Fruit fly (Drosophila melanogaster) whole organism, embryonic: ENCODE results near the gene Osi19.
A peak's percentile ranks its signal among the peaks of the same experiment; 100 is the strongest.

Source experiments
- Asciz ChIP-seq: fragments of 200-800 bp; sonication (Bioruptor generic); optimal IDR thresholded peaks from 2 replicates; lab custom pipeline; 2017; ENCODE audit warnings: missing biosample characterization, mild to moderate bottlenecking, missing genetic modification characterization, missing genetic modification reagents
- Blimp-1 ChIP-seq: fragments of 200-800 bp; sonication (Bioruptor generic); optimal IDR thresholded peaks from 3 replicates; lab custom pipeline; 2018; ENCODE audit warnings: missing biosample characterization, missing genetic modification characterization, mild to moderate bottlenecking, moderate library complexity, missing genetic modification reagents
- CG10979 ChIP-seq: fragments of 200-800 bp; sonication (Bioruptor generic); optimal IDR thresholded peaks from 2 replicates; lab custom pipeline; 2018; ENCODE audit warnings: missing biosample characterization, mild to moderate bottlenecking, missing genetic modification characterization, moderate library complexity
- CG12391 ChIP-seq: fragments of 200-800 bp; sonication (Bioruptor generic); optimal IDR thresholded peaks from 3 replicates; lab custom pipeline; 2018; ENCODE audit warnings: missing biosample characterization, mild to moderate bottlenecking, missing genetic modification characterization, moderate library complexity
- CG12769 ChIP-seq: fragments of 200-800 bp; sonication (Bioruptor generic); optimal IDR thresholded peaks from 2 replicates; lab custom pipeline; 2019; ENCODE audit warnings: missing biosample characterization, mild to moderate bottlenecking, missing genetic modification characterization, moderate library complexity
- CG13424 ChIP-seq: fragments of 200-800 bp; sonication (Bioruptor generic); optimal IDR thresholded peaks from 2 replicates; lab custom pipeline; 2019; ENCODE audit warnings: missing biosample characterization, mild to moderate bottlenecking, missing genetic modification characterization, moderate library complexity
- CG15073 ChIP-seq: fragments of 200-800 bp; sonication (Bioruptor generic); optimal IDR thresholded peaks from 2 replicates; lab custom pipeline; 2016; ENCODE audit warnings: missing biosample characterization, missing genetic modification characterization
- CG15479 ChIP-seq: fragments of 200-800 bp; sonication (Bioruptor generic); optimal IDR thresholded peaks from 3 replicates; lab custom pipeline; 2019; ENCODE audit warnings: missing biosample characterization, mild to moderate bottlenecking, missing genetic modification characterization, moderate library complexity
- CG17359 ChIP-seq: fragments of 200-800 bp; sonication (Bioruptor generic); optimal IDR thresholded peaks from 3 replicates; lab custom pipeline; 2018; ENCODE audit warnings: missing biosample characterization, mild to moderate bottlenecking, missing genetic modification characterization, moderate library complexity
- CG2678 ChIP-seq: fragments of 200-800 bp; sonication (Bioruptor generic); optimal IDR thresholded peaks from 3 replicates; lab custom pipeline; 2019; ENCODE audit warnings: missing biosample characterization, mild to moderate bottlenecking, missing genetic modification characterization, moderate library complexity
- CG2712 ChIP-seq: fragments of 200-800 bp; optimal IDR thresholded peaks from 3 replicates; lab custom pipeline; 2019; ENCODE audit warnings: missing biosample characterization, mild to moderate bottlenecking, missing genetic modification characterization, moderate library complexity
- CG30403 ChIP-seq: fragments of 200-800 bp; sonication (Bioruptor generic); optimal IDR thresholded peaks from 3 replicates; lab custom pipeline; 2016; ENCODE audit warnings: missing biosample characterization, missing genetic modification characterization
- CG31441 ChIP-seq: fragments of 200-800 bp; sonication (Bioruptor generic); IDR thresholded peaks from 2 replicates; pipeline ENCODE4 v1.3.6; 2022; ENCODE audit warnings: missing biosample characterization, missing genetic modification characterization
- CG34376 ChIP-seq: fragments of 200-800 bp; sonication (Bioruptor generic); optimal IDR thresholded peaks from 2 replicates; lab custom pipeline; 2018; ENCODE audit warnings: missing biosample characterization, mild to moderate bottlenecking, missing genetic modification characterization
- CG4404 ChIP-seq: fragments of 200-800 bp; sonication (Bioruptor generic); IDR thresholded peaks from 2 replicates; pipeline ENCODE4 v1.3.6; 2022; ENCODE audit warnings: missing biosample characterization, missing genetic modification characterization
- CG4820 ChIP-seq: fragments of 200-800 bp; sonication (Bioruptor generic); optimal IDR thresholded peaks from 3 replicates; lab custom pipeline; 2016; ENCODE audit warnings: missing biosample characterization, missing genetic modification characterization
- CG6854 ChIP-seq: fragments of 200-800 bp; sonication (Bioruptor generic); optimal IDR thresholded peaks from 3 replicates; lab custom pipeline; 2017; ENCODE audit warnings: missing biosample characterization, mild to moderate bottlenecking, missing genetic modification characterization
- CG9727 ChIP-seq: fragments of 200-800 bp; sonication (Bioruptor generic); optimal IDR thresholded peaks from 3 replicates; lab custom pipeline; 2017; ENCODE audit warnings: missing biosample characterization, mild to moderate bottlenecking, missing genetic modification characterization
- D19A ChIP-seq: fragments of 200-800 bp; optimal IDR thresholded peaks from 3 replicates; lab custom pipeline; 2019; ENCODE audit warnings: missing biosample characterization, mild to moderate bottlenecking, missing genetic modification characterization, moderate library complexity
- Drgx ChIP-seq: fragments of 200-800 bp; sonication (Bioruptor generic); IDR thresholded peaks from 2 replicates; pipeline ENCODE4 v1.3.6; 2022; ENCODE audit warnings: missing biosample characterization, missing genetic modification characterization
- Eip74EF ChIP-seq, 2 experiments: fragments of 200-800 bp in 1 of 2; fragments of >200 bp in 1 of 2; sonication (Bioruptor generic) in 1 of 2; optimal IDR thresholded peaks; 2 replicates each; lab custom pipeline; 2017 to 2019; ENCODE audit warnings: missing biosample characterization in 2 of 2, missing genetic modification characterization in 2 of 2, mild to moderate bottlenecking in 1 of 2, moderate library complexity in 1 of 2
- Elba2 ChIP-seq: fragments of 200-800 bp; sonication (Bioruptor generic); optimal IDR thresholded peaks from 3 replicates; lab custom pipeline; 2016; ENCODE audit warnings: missing biosample characterization, missing genetic modification characterization
- Fer3 ChIP-seq: fragments of 200-800 bp; sonication (Bioruptor generic); optimal IDR thresholded peaks from 2 replicates; lab custom pipeline; 2018; ENCODE audit warnings: missing biosample characterization, mild to moderate bottlenecking, missing genetic modification characterization, moderate library complexity
- GATAe ChIP-seq: fragments of 200-800 bp; sonication (Bioruptor generic); conservative IDR thresholded peaks from 2 replicates; pipeline ENCODE4 v1.3.6; 2022; ENCODE audit warnings: missing biosample characterization, missing genetic modification characterization
- Hey ChIP-seq: fragments of 200-800 bp; sonication (Bioruptor generic); optimal IDR thresholded peaks from 3 replicates; lab custom pipeline; 2018; ENCODE audit warnings: missing biosample characterization, mild to moderate bottlenecking, missing genetic modification characterization
- Lim3 ChIP-seq: fragments of 200-800 bp; sonication (Bioruptor generic); IDR thresholded peaks from 2 replicates; pipeline ENCODE4 v1.3.6; 2022; ENCODE audit warnings: missing biosample characterization, missing genetic modification characterization
- Meics ChIP-seq: fragments of 200-800 bp; sonication (Bioruptor generic); optimal IDR thresholded peaks from 2 replicates; lab custom pipeline; 2017; ENCODE audit warnings: missing biosample characterization, mild to moderate bottlenecking, missing genetic modification characterization
- PHDP ChIP-seq: fragments of 200-800 bp; sonication (Bioruptor generic); optimal IDR thresholded peaks from 3 replicates; lab custom pipeline; 2018; ENCODE audit warnings: missing biosample characterization, mild to moderate bottlenecking, missing genetic modification characterization, moderate library complexity
- Poxn ChIP-seq: fragments of 200-800 bp; sonication (Bioruptor generic); IDR thresholded peaks from 2 replicates; pipeline ENCODE4 v1.3.6; 2022; ENCODE audit warnings: missing biosample characterization, missing genetic modification characterization
- Sox100B ChIP-seq: fragments of 200-800 bp; sonication (Bioruptor generic); optimal IDR thresholded peaks from 3 replicates; lab custom pipeline; 2018; ENCODE audit warnings: missing biosample characterization, mild to moderate bottlenecking, missing genetic modification characterization
- ash1 ChIP-seq: fragments of 200-800 bp; sonication (Bioruptor generic); optimal IDR thresholded peaks from 2 replicates; lab custom pipeline; 2018; ENCODE audit warnings: missing biosample characterization, mild to moderate bottlenecking, missing genetic modification characterization
- caup ChIP-seq: fragments of 200-800 bp; sonication (Bioruptor generic); optimal IDR thresholded peaks from 3 replicates; lab custom pipeline; 2017; ENCODE audit warnings: missing biosample characterization, mild to moderate bottlenecking, missing genetic modification characterization, moderate library complexity; ENCODE audit not compliant: severe bottlenecking
- cg ChIP-seq: fragments of 200-800 bp; sonication (Bioruptor generic); optimal IDR thresholded peaks from 3 replicates; lab custom pipeline; 2019; ENCODE audit warnings: missing biosample characterization, mild to moderate bottlenecking, missing genetic modification characterization, moderate library complexity
- dan ChIP-seq: fragments of 200-800 bp; sonication (Bioruptor generic); IDR thresholded peaks from 2 replicates; pipeline ENCODE4 v1.3.6; 2022; ENCODE audit warnings: missing biosample characterization, missing genetic modification characterization
- disco-r ChIP-seq: fragments of 200-800 bp; sonication (Bioruptor generic); optimal IDR thresholded peaks from 2 replicates; lab custom pipeline; 2016; ENCODE audit warnings: missing biosample characterization, missing genetic modification characterization
- hkb ChIP-seq, 2 experiments: fragments of 200-800 bp in 1 of 2; fragments of >200 bp in 1 of 2; sonication (Bioruptor generic) in 1 of 2; IDR thresholded peaks in 1 of 2; optimal IDR thresholded peaks in 1 of 2; 2 replicates each; pipeline versions ENCODE4 v1.3.6 to Lab custom; 2017 to 2022; ENCODE audit warnings: missing biosample characterization in 1 of 2, missing genetic modification characterization in 1 of 2
- ind ChIP-seq: fragments of 200-800 bp; sonication (Bioruptor generic); optimal IDR thresholded peaks from 3 replicates; lab custom pipeline; 2016; ENCODE audit warnings: missing biosample characterization, missing genetic modification characterization
- jing ChIP-seq: fragments of 200-800 bp; sonication (Bioruptor generic); optimal IDR thresholded peaks from 2 replicates; lab custom pipeline; 2018; ENCODE audit warnings: missing biosample characterization, mild to moderate bottlenecking, missing genetic modification characterization
- lov ChIP-seq, 2 experiments: fragments of 200-800 bp in 1 of 2; fragments of >200 bp in 1 of 2; sonication (Bioruptor generic) in 1 of 2; IDR thresholded peaks in 1 of 2; optimal IDR thresholded peaks in 1 of 2; 2 replicates in 1 of 2; 3 replicates in 1 of 2; pipeline versions ENCODE4 v1.3.6 to Lab custom; 2017 to 2022; ENCODE audit warnings: missing biosample characterization in 1 of 2, missing genetic modification characterization in 1 of 2
- mld ChIP-seq: fragments of 200-800 bp; sonication (Bioruptor generic); IDR thresholded peaks from 3 replicates; pipeline ENCODE4 v1.3.6; 2022; ENCODE audit warnings: missing biosample characterization, missing genetic modification characterization; ENCODE audit not compliant: partially characterized antibody
- repo ChIP-seq: fragments of 200-800 bp; sonication (Bioruptor generic); optimal IDR thresholded peaks from 2 replicates; lab custom pipeline; 2016; ENCODE audit warnings: missing biosample characterization, missing genetic modification characterization
- row ChIP-seq: fragments of 200-800 bp; sonication (Bioruptor generic); IDR thresholded peaks from 3 replicates; pipeline ENCODE4 v1.3.6; 2022; ENCODE audit warnings: missing biosample characterization, missing genetic modification characterization
- sd ChIP-seq: fragments of 200-800 bp; sonication (Bioruptor generic); optimal IDR thresholded peaks from 3 replicates; lab custom pipeline; 2018; ENCODE audit warnings: missing biosample characterization, mild to moderate bottlenecking, missing genetic modification characterization, moderate library complexity
- sens ChIP-seq: fragments of 200-800 bp; sonication (Bioruptor generic); peaks from one replicate; lab custom pipeline; 2016; ENCODE audit warnings: missing biosample characterization, missing genetic modification characterization
- sug ChIP-seq: fragments of 200-800 bp; optimal IDR thresholded peaks from 2 replicates; lab custom pipeline; 2019; ENCODE audit warnings: missing biosample characterization, mild to moderate bottlenecking, missing genetic modification characterization, moderate library complexity
- tio ChIP-seq: fragments of 200-800 bp; sonication (Bioruptor generic); optimal IDR thresholded peaks from 2 replicates; lab custom pipeline; 2017; ENCODE audit warnings: missing biosample characterization, missing genetic modification characterization, inconsistent platforms
- tna ChIP-seq: fragments of 200-800 bp; sonication (Bioruptor generic); IDR thresholded peaks from 2 replicates; pipeline ENCODE4 v1.3.6; 2022; ENCODE audit warnings: missing biosample characterization, missing genetic modification characterization; ENCODE audit not compliant: partially characterized antibody

The Osi19 gene

DNA sequence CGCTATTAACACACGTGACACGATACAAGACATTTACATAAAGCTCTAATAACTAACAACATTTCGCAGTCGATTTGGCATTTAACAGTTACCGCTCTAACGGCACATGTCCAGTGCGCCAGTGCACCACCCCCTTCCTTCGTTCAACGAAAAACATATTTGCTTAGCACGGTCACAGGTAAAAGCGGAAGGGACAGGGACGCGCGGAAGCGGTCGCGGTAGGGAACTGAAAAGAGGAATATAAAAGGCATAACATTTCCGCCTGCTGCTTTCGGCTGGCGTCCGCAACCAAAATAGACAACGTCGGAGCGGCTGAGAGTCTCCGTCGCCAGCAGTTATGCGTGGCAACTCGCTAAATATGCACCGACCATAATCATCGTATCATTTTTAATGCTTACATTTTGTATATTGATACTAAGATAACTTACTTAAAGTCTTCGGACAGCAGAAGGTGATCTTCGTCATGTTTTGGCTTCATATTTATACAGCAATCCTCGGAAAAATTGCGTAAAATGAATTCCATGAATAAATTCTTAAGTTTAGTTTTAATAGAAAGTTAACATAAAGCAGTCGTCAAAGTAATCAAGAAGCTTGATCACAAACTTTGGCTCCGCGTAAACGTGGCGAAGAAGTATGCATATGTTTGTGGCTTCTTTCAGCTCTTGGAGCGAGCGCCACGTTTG is 16.7 kb downstream of the Osi19 start (continued):
- peak; percentile 34; the same call in 1 of the 3 replicates for TF ChIP-seq row (GFP tag; lab: Robert Waterston, UW)
- TF ChIP-seq CG12391 (tag; lab: Kevin White, UChicago): peak; percentile 27
- peak; percentile 41 for TF ChIP-seq Meics (GFP tag; lab: Kevin White, UChicago)
- TF ChIP-seq tna: peak; percentile 25; the same call in 1 of the 2 replicates
- peak; percentile 85 for TF ChIP-seq sens
- TF ChIP-seq CG31441 (GFP tag; lab: Robert Waterston, UW): peak; percentile 41; the same call in 1 of the 2 replicates
- no peak for TF ChIP-seq Hey (tag; lab: Kevin White, UChicago)
- TF ChIP-seq CG2712 (tag; lab: Kevin White, UChicago): peak; percentile 51
- peak; percentile 24 for TF ChIP-seq Asciz
- no peak for TF ChIP-seq ash1 (GFP tag; lab: Kevin White, UChicago)
- no peak for TF ChIP-seq Poxn (GFP tag; lab: Robert Waterston, UW)
- peak; percentile 62 for TF ChIP-seq Sox100B
- peak; percentile 13 for TF ChIP-seq sd (tag; lab: Kevin White, UChicago)
- no peak for TF ChIP-seq tio (GFP tag; lab: Kevin White, UChicago)
- TF ChIP-seq hkb (optimal IDR thresholded peaks at IDR 0.05; lab: Kevin White, UChicago): no peak
- TF ChIP-seq hkb (GFP tag; IDR thresholded peaks at IDR 0.05; lab: Robert Waterston, UW): 0 out of 2 replicates have a peak, but pooled peaks have one; percentile 17
- no peak for TF ChIP-seq CG34376
- peak; percentile 55; the same call in 1 of the 2 replicates for TF ChIP-seq Drgx (GFP tag; lab: Robert Waterston, UW)
- TF ChIP-seq Fer3 (tag; lab: Kevin White, UChicago): no peak
- no peak for TF ChIP-seq CG6854 (GFP tag; lab: Kevin White, UChicago)
- no peak for TF ChIP-seq lov (optimal IDR thresholded peaks at IDR 0.05; lab: Kevin White, UChicago)
- TF ChIP-seq lov (GFP tag; IDR thresholded peaks at IDR 0.05; lab: Robert Waterston, UW): no peak
- peak; percentile 33 for TF ChIP-seq D19A
- no peak for TF ChIP-seq CG15479
- TF ChIP-seq CG4820 (GFP tag; lab: Kevin White, UChicago): peak; percentile 77
- TF ChIP-seq CG12769: peak; percentile 70
- peak; percentile 38 for TF ChIP-seq CG10979 (tag; lab: Kevin White, UChicago)
- peak; percentile 56 for TF ChIP-seq CG13424
- TF ChIP-seq cg (GFP tag; lab: Kevin White, UChicago): peak; percentile 50
- TF ChIP-seq CG2678 (tag; lab: Kevin White, UChicago): peak; percentile 44
- TF ChIP-seq CG4404: no peak
- TF ChIP-seq Lim3 (GFP tag; lab: Robert Waterston, UW): no peak
- no peak for TF ChIP-seq jing (GFP tag; lab: Kevin White, UChicago)
- TF ChIP-seq GATAe (GFP tag; lab: Robert Waterston, UW): no peak
- TF ChIP-seq Eip74EF (GFP tag; optimal IDR thresholded peaks at IDR 0.05; lab: Kevin White, UChicago): peak in 1 of 2 experiments; percentile 53
- TF ChIP-seq disco-r (GFP tag; lab: Kevin White, UChicago): no peak
- peak; percentile 46 for TF ChIP-seq Blimp-1
- TF ChIP-seq mld: no peak
- TF ChIP-seq CG15073: no peak
- TF ChIP-seq repo (GFP tag; lab: Kevin White, UChicago): no peak
- peak; percentile 13 for TF ChIP-seq CG30403 (GFP tag; lab: Kevin White, UChicago)
- peak; percentile 2 for TF ChIP-seq CG9727 (GFP tag; lab: Kevin White, UChicago)
- no peak for TF ChIP-seq dan (GFP tag; lab: Robert Waterston, UW)
- no peak for TF ChIP-seq Elba2 (GFP tag; lab: Kevin White, UChicago)
- no peak for TF ChIP-seq caup (GFP tag; lab: Kevin White, UChicago)
- TF ChIP-seq sug (tag; lab: Kevin White, UChicago): peak; percentile 7
- no peak for TF ChIP-seq ind
- peak; percentile 21 for TF ChIP-seq PHDP
- peak; percentile 59 for TF ChIP-seq CG17359 (tag; lab: Kevin White, UChicago)
